Fruit fly (Drosophila melanogaster) whole organism, adult: ENCODE measurements around the gene CG15333.
A peak's percentile ranks its signal among the peaks of the same experiment; 100 is the strongest.

Source experiments
- CG11617 ChIP-seq: fragments of 200-800 bp; sonication (Bioruptor generic); optimal IDR thresholded peaks from 2 replicates; lab custom pipeline; 2017; ENCODE audit warnings: mild to moderate bottlenecking, missing biosample characterization, missing genetic modification reagents, missing genetic modification characterization
- CG12768 ChIP-seq: fragments of 200-800 bp; sonication (Bioruptor generic); optimal IDR thresholded peaks from 2 replicates; lab custom pipeline; 2017; ENCODE audit warnings: missing biosample characterization, missing genetic modification characterization, mild to moderate bottlenecking, moderate library complexity, missing genetic modification reagents
- CG14711 ChIP-seq: fragments of 200-800 bp; sonication (Bioruptor generic); optimal IDR thresholded peaks from 2 replicates; lab custom pipeline; 2018; ENCODE audit warnings: missing biosample characterization, mild to moderate bottlenecking, missing genetic modification characterization, moderate library complexity
- CG1620 ChIP-seq: fragments of 200-800 bp; sonication (Bioruptor generic); optimal IDR thresholded peaks from 2 replicates; lab custom pipeline; 2016; ENCODE audit warnings: missing biosample characterization, missing genetic modification characterization
- CG33017 ChIP-seq: fragments of 200-800 bp; sonication (Bioruptor generic); optimal IDR thresholded peaks from 2 replicates; lab custom pipeline; 2018; ENCODE audit warnings: missing biosample characterization, mild to moderate bottlenecking, missing genetic modification characterization, moderate library complexity
- CG5204 ChIP-seq: fragments of 200-800 bp; sonication (Bioruptor generic); optimal IDR thresholded peaks from 2 replicates; lab custom pipeline; 2016; ENCODE audit warnings: missing biosample characterization, missing genetic modification characterization
- CG7045 ChIP-seq: fragments of 200-800 bp; sonication (Bioruptor generic); optimal IDR thresholded peaks from 2 replicates; lab custom pipeline; 2017; ENCODE audit warnings: missing biosample characterization, mild to moderate bottlenecking, missing genetic modification characterization
- CG7101 ChIP-seq: fragments of 200-800 bp; sonication (Bioruptor generic); optimal IDR thresholded peaks from 2 replicates; lab custom pipeline; 2018; ENCODE audit warnings: missing biosample characterization, mild to moderate bottlenecking, missing genetic modification characterization, moderate library complexity
- Clk ChIP-seq: fragments of 200-800 bp; sonication (Bioruptor generic); optimal IDR thresholded peaks from 2 replicates; lab custom pipeline; 2017; ENCODE audit warnings: missing biosample characterization, missing genetic modification characterization
- Crg-1 ChIP-seq: fragments of 200-800 bp; sonication (Bioruptor generic); optimal IDR thresholded peaks from 2 replicates; lab custom pipeline; 2016; ENCODE audit warnings: missing biosample characterization, missing genetic modification characterization
- Hr96 ChIP-seq: fragments of 200-800 bp; sonication (Bioruptor generic); optimal IDR thresholded peaks from 2 replicates; lab custom pipeline; 2016; ENCODE audit warnings: missing biosample characterization, missing genetic modification characterization
- Mnt ChIP-seq: fragments of 200-800 bp; sonication (Bioruptor generic); optimal IDR thresholded peaks from 2 replicates; lab custom pipeline; 2016; ENCODE audit warnings: missing biosample characterization, mild to moderate bottlenecking, missing genetic modification characterization
- bab1 ChIP-seq: fragments of 200-800 bp; sonication (Bioruptor generic); optimal IDR thresholded peaks from 3 replicates; lab custom pipeline; 2019; ENCODE audit warnings: missing biosample characterization, mild to moderate bottlenecking, missing genetic modification characterization, moderate library complexity
- cic ChIP-seq: fragments of 200-800 bp; sonication (Bioruptor generic); optimal IDR thresholded peaks from 2 replicates; lab custom pipeline; 2017; ENCODE audit warnings: missing biosample characterization, mild to moderate bottlenecking, missing genetic modification characterization, moderate library complexity
- cnc ChIP-seq, 2 experiments: fragments of >200 bp; optimal IDR thresholded peaks; 2 replicates each; lab custom pipeline; 2017
- kay ChIP-seq: fragments of 200-800 bp; sonication (Bioruptor generic); peaks from one replicate; lab custom pipeline; 2016; ENCODE audit warnings: missing biosample characterization, missing genetic modification characterization, borderline replicate concordance
- ovo ChIP-seq: fragments of 200-800 bp; sonication (Bioruptor generic); optimal IDR thresholded peaks from 2 replicates; lab custom pipeline; 2016; ENCODE audit warnings: missing biosample characterization, missing genetic modification characterization
- pad ChIP-seq: fragments of 200-800 bp; sonication (Bioruptor generic); optimal IDR thresholded peaks from 3 replicates; lab custom pipeline; 2017; ENCODE audit warnings: missing biosample characterization, missing genetic modification characterization, mild to moderate bottlenecking, moderate library complexity, missing genetic modification reagents
- tj ChIP-seq: fragments of 200-800 bp; sonication (Bioruptor generic); optimal IDR thresholded peaks from 3 replicates; lab custom pipeline; 2017; ENCODE audit warnings: missing biosample characterization, mild to moderate bottlenecking, missing genetic modification characterization, moderate library complexity
- toe ChIP-seq: fragments of 200-800 bp; sonication (Bioruptor generic); optimal IDR thresholded peaks from 2 replicates; lab custom pipeline; 2016; ENCODE audit warnings: missing biosample characterization, missing genetic modification characterization

Gene CG15333

DNA sequence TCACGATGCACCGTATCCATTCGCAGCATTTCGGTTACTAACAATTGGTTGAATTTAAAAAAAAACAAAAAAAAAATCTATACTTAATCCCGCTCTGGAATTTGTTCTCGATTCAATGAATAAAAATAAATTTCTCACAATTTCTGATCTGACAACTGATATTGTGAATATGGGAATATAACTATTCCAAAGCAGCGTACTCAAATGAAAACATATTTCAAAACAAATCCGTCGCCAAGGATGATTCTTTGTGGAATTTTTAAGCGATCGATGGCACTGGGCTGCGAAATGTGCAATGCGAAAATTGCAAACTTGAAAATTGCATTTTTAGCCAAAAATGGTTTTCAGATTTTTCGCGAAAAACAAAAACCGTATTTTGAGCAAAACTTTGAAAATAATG is at the start of gene CG15333:
TSS of gene CG15333 (minus strand) at position 101 of the 400 bp plus-strand sequence.
- no peak for TF ChIP-seq Hr96 (GFP tag; lab: Kevin White, UChicago)
- no peak for TF ChIP-seq ovo (GFP tag; lab: Kevin White, UChicago)
- no peak for TF ChIP-seq CG12768 (GFP tag; lab: Kevin White, UChicago)
- no peak for TF ChIP-seq CG7045 (GFP tag; lab: Kevin White, UChicago)
- TF ChIP-seq Crg-1 (GFP tag; lab: Kevin White, UChicago) = no peak
- TF ChIP-seq CG33017 = no peak
- no peak for TF ChIP-seq CG7101 (tag; lab: Kevin White, UChicago)
- TF ChIP-seq CG11617 (GFP tag; lab: Kevin White, UChicago) = no peak
- TF ChIP-seq kay = no peak
- no peak for TF ChIP-seq Clk
- TF ChIP-seq toe (GFP tag; lab: Kevin White, UChicago) = no peak
- TF ChIP-seq bab1 = no peak
- no peak for TF ChIP-seq cic (GFP tag; lab: Kevin White, UChicago)
- no peak for TF ChIP-seq CG14711
- no peak for TF ChIP-seq CG5204 (GFP tag; lab: Kevin White, UChicago)

DNA sequence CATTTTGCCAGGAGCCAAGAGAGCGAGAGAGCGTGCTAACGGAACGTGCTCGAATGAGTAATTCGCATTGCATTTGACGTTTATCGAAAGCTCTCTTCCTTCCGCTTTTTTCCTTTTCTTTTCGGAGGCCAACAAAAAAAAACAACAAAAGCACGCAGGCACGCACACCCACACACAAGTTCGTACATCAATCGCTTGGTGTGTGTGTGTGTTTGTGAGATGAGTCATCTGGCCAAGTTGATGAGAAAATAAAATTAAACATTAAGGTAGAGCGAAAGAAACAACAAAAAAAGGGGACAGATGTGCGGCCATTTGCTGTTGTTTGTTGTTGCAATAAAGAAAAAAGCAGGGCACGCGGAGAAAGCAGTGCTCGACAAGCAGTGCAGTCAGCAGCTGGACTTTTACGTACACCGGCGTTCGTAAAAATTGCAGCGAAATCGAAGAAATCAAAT is 42.1 kb upstream of the CG15333 start:
- TF ChIP-seq Hr96 (GFP tag; lab: Kevin White, UChicago) (no peak), CG7045 (GFP tag; lab: Kevin White, UChicago) (no peak), Clk (no peak), CG11617 (GFP tag; lab: Kevin White, UChicago) (peak; percentile 67), CG7101 (tag; lab: Kevin White, UChicago) (no peak), CG12768 (GFP tag; lab: Kevin White, UChicago) (no peak), tj (peak; percentile 45), kay (peak; percentile 92), ovo (GFP tag; lab: Kevin White, UChicago) (peak; percentile 64), CG33017 (no peak), cnc (optimal IDR thresholded peaks at IDR 0.05; lab: Kevin White, UChicago) (no peak), toe (GFP tag; lab: Kevin White, UChicago) (no peak), CG1620 (GFP tag; lab: Kevin White, UChicago) (no peak), Mnt (peak; percentile 71), CG14711 (no peak), bab1 (peak; percentile 15), pad (GFP tag; lab: Kevin White, UChicago) (no peak), CG5204 (GFP tag; lab: Kevin White, UChicago) (no peak), Crg-1 (GFP tag; lab: Kevin White, UChicago) (no peak), cic (GFP tag; lab: Kevin White, UChicago) (no peak)

DNA sequence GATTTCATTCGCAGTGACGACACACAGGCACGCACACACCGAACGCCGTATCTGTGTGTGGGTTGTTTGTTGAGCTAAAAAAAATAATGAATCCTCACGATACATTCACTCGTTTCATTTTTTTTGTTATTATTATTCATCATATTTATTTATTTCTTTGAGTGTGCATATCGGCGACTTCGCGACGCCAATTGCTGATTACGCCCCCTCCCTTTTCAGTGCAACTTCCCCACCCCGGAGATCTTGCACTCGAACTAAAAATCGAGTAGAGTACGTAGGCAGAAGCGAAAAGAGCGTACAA is 41.0 kb upstream of the CG15333 start:
- TF ChIP-seq ovo (GFP tag; lab: Kevin White, UChicago) (no peak), kay (peak; percentile 46)

DNA sequence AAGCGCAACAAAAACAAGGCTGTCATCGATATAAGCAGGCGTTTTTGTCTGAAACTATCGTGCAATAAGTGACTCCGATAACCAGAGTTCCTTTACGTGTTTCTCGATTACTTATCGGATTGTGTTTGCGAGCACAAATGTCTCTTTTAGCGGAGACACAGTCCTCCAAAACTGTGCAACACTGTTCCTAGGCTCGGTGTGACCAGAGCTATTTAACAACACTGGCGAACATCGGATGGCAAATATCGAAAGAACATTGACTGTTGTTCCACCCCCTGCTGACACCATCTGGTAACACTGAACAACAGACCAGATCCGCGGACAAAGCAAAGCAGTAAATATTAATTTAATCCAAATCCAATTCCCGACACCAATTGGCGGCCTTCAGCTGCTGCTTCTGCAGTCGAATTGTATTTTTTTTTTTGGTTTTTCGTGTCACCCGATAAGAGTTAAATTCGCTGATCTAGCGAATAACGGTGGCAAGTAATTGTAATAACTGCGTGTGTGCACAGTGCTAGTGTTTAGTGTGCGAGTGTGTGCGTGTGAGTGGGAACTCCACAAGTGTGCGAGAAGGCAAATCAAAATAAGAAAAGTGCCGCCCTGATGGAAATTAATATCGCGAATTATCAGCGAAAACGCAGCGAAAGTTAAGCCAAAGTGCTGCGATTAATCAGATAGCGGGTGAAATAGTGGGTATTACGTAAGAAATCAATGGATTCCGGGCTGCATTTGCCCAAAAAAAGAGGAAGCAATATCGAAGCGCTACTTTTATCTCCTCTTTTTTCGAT is 40.4 kb upstream of the CG15333 start, which contains the start of gene mys:
TSS of gene mys (plus strand) at position 254 of the 788 bp plus-strand sequence.
- TF ChIP-seq Crg-1 (GFP tag; lab: Kevin White, UChicago) (peak; percentile 60), Mnt (peak; percentile 24), CG1620 (GFP tag; lab: Kevin White, UChicago) (peak; percentile 96), toe (GFP tag; lab: Kevin White, UChicago) (peak; percentile 47), cic (GFP tag; lab: Kevin White, UChicago) (no peak), tj (peak; percentile 92), ovo (GFP tag; lab: Kevin White, UChicago) (peak; percentile 61), cnc (optimal IDR thresholded peaks at IDR 0.05; lab: Kevin White, UChicago) (no peak), CG33017 (peak; percentile 12), CG11617 (GFP tag; lab: Kevin White, UChicago) (no peak), Hr96 (GFP tag; lab: Kevin White, UChicago) (peak; percentile 85), bab1 (peak; percentile 73), CG14711 (peak; percentile 57), CG7101 (tag; lab: Kevin White, UChicago) (peak; percentile 80), Clk (peak; percentile 58), pad (GFP tag; lab: Kevin White, UChicago) (peak; percentile 7)

- peak; percentile 78 for TF ChIP-seq pad (GFP tag; lab: Kevin White, UChicago)
- peak; percentile 56 for TF ChIP-seq kay
- TF ChIP-seq Clk = no peak
- TF ChIP-seq cic (GFP tag; lab: Kevin White, UChicago) = peak; percentile 69
- TF ChIP-seq Hr96 (GFP tag; lab: Kevin White, UChicago) = no peak
- TF ChIP-seq Mnt = peak; percentile 97
- TF ChIP-seq tj = peak; percentile 24
- TF ChIP-seq CG14711 = no peak
- TF ChIP-seq toe (GFP tag; lab: Kevin White, UChicago) = no peak
Measured at dm6 chrX:8060921-8061270, 39.8 kb upstream of the CG15333 start.

dm6 chrX:8060148-8060920 is 39.2 kb upstream of the CG15333 start:
- TF ChIP-seq CG1620 (GFP tag; lab: Kevin White, UChicago) (no peak), Crg-1 (GFP tag; lab: Kevin White, UChicago) (no peak), ovo (GFP tag; lab: Kevin White, UChicago) (peak; percentile 36), kay (peak; percentile 87), Hr96 (GFP tag; lab: Kevin White, UChicago) (no peak), toe (GFP tag; lab: Kevin White, UChicago) (no peak), cic (GFP tag; lab: Kevin White, UChicago) (no peak), tj (peak; percentile 35), CG7045 (GFP tag; lab: Kevin White, UChicago) (no peak), CG14711 (no peak)
